Worm (Caenorhabditis elegans) whole organism, L1 larva: Measurements from ENCODE around the gene fbxb-81.

Source experiments
- C16A3.4 ChIP-seq: fragments of 150-350 bp; optimal IDR thresholded peaks from 2 replicates; lab custom pipeline; 2014; ENCODE audit warnings: missing biosample characterization, missing genetic modification characterization
- ceh-82 ChIP-seq, 3 experiments: fragments of 150-350 bp in 1 of 3; sonication (generic microtip) in 2 of 3; optimal IDR thresholded peaks; 2 replicates each; lab custom pipeline; 2014 to 2017; ENCODE audit warnings: missing biosample characterization in 3 of 3, missing genetic modification characterization in 3 of 3
- ces-1 ChIP-seq: fragments of 150-350 bp; optimal IDR thresholded peaks from 2 replicates; lab custom pipeline; 2014; ENCODE audit warnings: missing biosample characterization, missing genetic modification reagents, missing genetic modification characterization
- fkh-10 ChIP-seq: sonication (generic microtip); optimal IDR thresholded peaks from 2 replicates; lab custom pipeline; 2017; ENCODE audit warnings: missing biosample characterization, missing genetic modification reagents, missing genetic modification characterization
- jun-1 ChIP-seq: fragments of 150-350 bp; optimal IDR thresholded peaks from 2 replicates; lab custom pipeline; 2014; ENCODE audit warnings: missing biosample characterization, missing genetic modification reagents, missing genetic modification characterization
- lin-13 ChIP-seq: fragments of 150-350 bp; optimal IDR thresholded peaks from 2 replicates; lab custom pipeline; 2014; ENCODE audit warnings: missing biosample characterization, missing genetic modification reagents, missing genetic modification characterization
- lin-14 ChIP-seq: fragments of 200-800 bp; sonication (Bioruptor generic); optimal IDR thresholded peaks from 2 replicates; lab custom pipeline; 2018; ENCODE audit warnings: mild to moderate bottlenecking, missing genetic modification characterization, moderate library complexity, missing compliant biosample characterization
- lin-15B ChIP-seq: fragments of 150-350 bp; sonication (generic microtip); optimal IDR thresholded peaks from 3 replicates; lab custom pipeline; 2014; ENCODE audit warnings: missing biosample characterization, missing genetic modification characterization
- nhr-11 ChIP-seq: fragments of 150-350 bp; optimal IDR thresholded peaks from 2 replicates; lab custom pipeline; 2014; ENCODE audit warnings: missing biosample characterization, missing genetic modification characterization
- snpc-4 ChIP-seq: fragments of 150-350 bp; optimal IDR thresholded peaks from 2 replicates; lab custom pipeline; 2014; ENCODE audit warnings: missing biosample characterization, missing genetic modification characterization
- unc-86 ChIP-seq: sonication (generic microtip); optimal IDR thresholded peaks from 2 replicates; lab custom pipeline; 2016; ENCODE audit warnings: missing genetic modification characterization, missing compliant biosample characterization
- unc-98 ChIP-seq: fragments of 200-800 bp; sonication (Bioruptor generic); IDR thresholded peaks from 2 replicates; pipeline ENCODE4 v1.3.6; 2022; ENCODE audit warnings: missing genetic modification characterization, missing compliant biosample characterization
- vab-15 ChIP-seq: sonication (generic microtip); optimal IDR thresholded peaks from 2 replicates; lab custom pipeline; 2017; ENCODE audit warnings: missing genotype, mild to moderate bottlenecking, missing genetic modification characterization, missing compliant biosample characterization

DNA sequence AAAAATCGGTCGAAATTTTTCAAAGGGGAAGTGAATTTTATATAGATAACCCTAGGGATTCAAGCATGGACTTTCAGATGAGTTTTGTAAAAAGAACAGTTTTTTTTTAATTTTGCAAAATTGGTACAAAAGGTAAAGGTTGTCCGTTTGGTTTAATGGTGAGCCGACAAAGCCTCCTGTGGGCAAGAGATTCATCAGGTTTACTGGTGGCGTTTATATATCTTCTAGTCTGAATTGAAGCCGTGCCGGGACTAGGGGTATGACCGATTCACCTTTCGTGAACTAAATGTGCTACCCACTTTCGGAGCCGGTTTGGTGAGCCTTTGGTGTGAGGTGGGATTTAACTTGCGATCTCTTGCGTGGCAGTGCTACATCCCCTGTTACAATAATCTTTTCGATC lies 37.1 kb upstream of the fbxb-81 start:
- TF ChIP-seq nhr-11 (tag; lab: Kevin White, UChicago) (no peak), unc-86 (no peak), lin-13 (GFP tag; lab: Kevin White, UChicago) (no peak), lin-15B (tag; lab: Kevin White, UChicago) (no peak), ces-1 (GFP tag; lab: Kevin White, UChicago) (no peak), unc-98 (GFP tag; lab: Robert Waterston, UW) (no peak), ceh-82 (tag; optimal IDR thresholded peaks at IDR 0.05; lab: Kevin White, UChicago) (no peak), snpc-4 (tag; lab: Kevin White, UChicago) (no peak), fkh-10 (no peak), vab-15 (tag; lab: Kevin White, UChicago) (no peak), C16A3.4 (no peak), lin-14 (GFP tag; lab: Kevin White, UChicago) (no peak), jun-1 (tag; lab: Kevin White, UChicago) (no peak)
